Worm (Caenorhabditis elegans) whole organism, early embryonic: Measurements from ENCODE around the gene F42C5.4.

Source experiments
- B0310.2 ChIP-seq: sonication (generic microtip); optimal IDR thresholded peaks from 2 replicates; lab custom pipeline; 2016; ENCODE audit warnings: mild to moderate bottlenecking, missing genetic modification characterization, missing compliant biosample characterization
- F13C5.2 ChIP-seq: sonication (generic microtip); optimal IDR thresholded peaks from 2 replicates; lab custom pipeline; 2017; ENCODE audit warnings: mild to moderate bottlenecking, missing genetic modification characterization, inconsistent platforms, missing compliant biosample characterization
- ama-1 ChIP-seq: fragments of 150-350 bp; optimal IDR thresholded peaks from 2 replicates; lab custom pipeline; 2014
- ets-7 ChIP-seq: sonication (generic microtip); optimal IDR thresholded peaks from 2 replicates; lab custom pipeline; 2016; ENCODE audit warnings: missing genotype, missing genetic modification characterization, missing compliant biosample characterization
- flt-1 ChIP-seq: fragments of 200-800 bp; sonication (Bioruptor generic); IDR thresholded peaks from 2 replicates; pipeline ENCODE4 v1.3.6; 2022; ENCODE audit warnings: missing genetic modification characterization, missing compliant biosample characterization
- scrt-1 ChIP-seq: fragments of 200-800 bp; sonication (Bioruptor generic); IDR thresholded peaks from 2 replicates; pipeline ENCODE4 v1.3.6; 2022; ENCODE audit warnings: missing genetic modification characterization, missing compliant biosample characterization
- tbx-11 ChIP-seq: fragments of 200-800 bp; sonication (Bioruptor generic); IDR thresholded peaks from 2 replicates; pipeline ENCODE4 v1.3.6; 2022; ENCODE audit warnings: missing genetic modification characterization, missing compliant biosample characterization

DNA sequence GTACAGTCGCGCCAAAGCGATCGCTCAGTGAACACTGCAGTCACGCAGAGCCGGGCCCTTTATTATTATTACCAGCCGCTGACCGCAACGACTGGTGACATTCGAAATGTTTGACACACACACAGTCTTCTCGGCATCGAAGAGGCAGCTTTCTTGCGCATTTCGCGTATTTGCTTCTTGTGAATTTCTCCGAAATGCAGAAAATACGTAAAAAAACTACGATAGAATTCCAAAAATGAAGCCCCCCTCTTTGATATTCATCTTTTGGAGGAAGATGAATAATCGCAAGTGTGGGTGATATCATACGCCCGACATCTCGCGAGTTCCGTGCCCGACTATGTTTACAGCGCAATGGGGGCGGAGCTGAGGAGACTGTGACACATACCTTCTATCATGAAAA is 38.7 kb downstream of the F42C5.4 start:
- TF ChIP-seq ets-7 (tag; lab: Kevin White, UChicago) (no peak), F13C5.2 (no peak), scrt-1 (GFP tag; lab: Robert Waterston, UW) (no peak), ama-1 (lab: Kevin White, UChicago) (no peak), B0310.2 (no peak), tbx-11 (GFP tag; lab: Robert Waterston, UW) (no peak), flt-1 (GFP tag; lab: Robert Waterston, UW) (no peak)
